Worm (Caenorhabditis elegans) whole organism, late embryonic: ENCODE measurements around the gene T24E12.13.

Experiments
- ceh-2 ChIP-seq: sonication (generic microtip); optimal IDR thresholded peaks from 2 replicates; lab custom pipeline; 2016; ENCODE audit warnings: missing genotype, missing genetic modification characterization, missing compliant biosample characterization
- dve-1 ChIP-seq: sonication (generic microtip); optimal IDR thresholded peaks from 2 replicates; lab custom pipeline; 2017; ENCODE audit warnings: antibody characterized with exemption, mild to moderate bottlenecking, missing genetic modification characterization, missing compliant biosample characterization
- fkh-10 ChIP-seq: fragments of 150-350 bp; optimal IDR thresholded peaks from 2 replicates; lab custom pipeline; 2014; ENCODE audit warnings: missing biosample characterization, missing genetic modification reagents, missing genetic modification characterization
- lim-6 ChIP-seq: sonication (generic microtip); optimal IDR thresholded peaks from 2 replicates; lab custom pipeline; 2016; ENCODE audit warnings: missing genetic modification characterization, missing compliant biosample characterization
- nhr-11 ChIP-seq: fragments of 150-350 bp; optimal IDR thresholded peaks from 2 replicates; lab custom pipeline; 2014; ENCODE audit warnings: missing biosample characterization, missing genetic modification characterization
- pqm-1 ChIP-seq: sonication (generic microtip); optimal IDR thresholded peaks from 2 replicates; lab custom pipeline; 2016; ENCODE audit warnings: missing genetic modification characterization, missing compliant biosample characterization
- ref-2 ChIP-seq: sonication (generic microtip); optimal IDR thresholded peaks from 2 replicates; lab custom pipeline; 2016; ENCODE audit warnings: missing genetic modification characterization, missing compliant biosample characterization
- ttx-3 ChIP-seq: sonication (generic microtip); optimal IDR thresholded peaks from 2 replicates; lab custom pipeline; 2016; ENCODE audit warnings: missing genetic modification reagents, missing genetic modification characterization, missing compliant biosample characterization

DNA sequence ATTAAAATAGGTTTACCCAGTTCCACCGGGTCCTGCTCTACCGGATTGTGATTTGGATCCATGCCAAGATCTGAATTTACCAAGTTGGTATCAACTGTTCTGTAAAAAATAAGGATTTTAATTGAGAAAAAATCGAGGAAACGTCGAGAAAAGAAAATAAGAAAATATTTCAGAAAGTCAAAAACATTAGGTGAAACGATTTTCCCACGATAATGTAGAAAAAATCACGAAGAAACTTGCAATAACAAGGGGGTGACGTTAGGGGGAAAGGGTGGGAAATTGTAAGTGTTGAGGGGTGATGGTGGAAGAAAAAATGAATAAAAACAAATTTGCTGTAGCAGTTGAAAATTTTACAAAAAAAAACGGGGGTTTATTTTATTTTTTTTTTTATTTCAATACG, 14.1 kb upstream of the T24E12.13 start, which contains the start of gene T24E12.10:
- TF ChIP-seq ttx-3 (tag; lab: Kevin White, UChicago) (no peak), fkh-10 (GFP tag; lab: Kevin White, UChicago) (no peak), ref-2 (tag; lab: Kevin White, UChicago) (no peak), nhr-11 (tag; lab: Kevin White, UChicago) (no peak), ceh-2 (no peak), lim-6 (tag; lab: Kevin White, UChicago) (no peak), pqm-1 (tag; lab: Kevin White, UChicago) (no peak), dve-1 (tag; lab: Kevin White, UChicago) (no peak)
